Worm (Caenorhabditis elegans): Measurements from ENCODE around the gene F14H3.4.
A peak's percentile ranks its signal among the peaks of the same experiment; 100 is the strongest.

F14H3.4 gene

DNA sequence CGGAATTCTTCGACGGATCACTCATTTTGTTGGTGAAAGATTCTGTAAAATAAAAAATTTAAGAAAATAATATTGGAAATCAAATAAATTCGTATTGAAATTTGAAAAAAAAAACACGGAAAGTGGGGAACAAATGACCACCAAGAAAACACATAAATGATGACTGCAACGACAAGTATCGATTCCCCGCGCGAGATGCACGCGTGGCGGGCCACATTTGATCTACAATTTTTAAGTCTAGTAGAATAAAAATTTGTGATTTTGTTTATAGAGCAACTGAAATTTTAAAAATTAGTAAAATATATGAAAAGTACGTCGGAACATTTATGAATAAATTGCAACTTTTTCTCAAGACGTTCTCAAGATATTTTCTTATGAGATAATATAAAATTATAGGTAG is at the start of gene F14H3.4:
F14H3.4 (minus strand) TSS at position 42 of the 400 bp plus-strand sequence.
- TF ChIP-seq ctbp-1 (GFP tag; IDR thresholded peaks at IDR 0.05) (no peak), mdt-29 (GFP tag; IDR thresholded peaks at IDR 0.05) (no peak), lin-39 (tag; optimal IDR thresholded peaks at IDR 0.05) (no peak), attf-4 (tag; optimal IDR thresholded peaks at IDR 0.05) (no peak), ceh-44 (GFP tag; IDR thresholded peaks at IDR 0.05) (no peak), zip-11 (GFP tag; IDR thresholded peaks at IDR 0.05) (no peak)

DNA sequence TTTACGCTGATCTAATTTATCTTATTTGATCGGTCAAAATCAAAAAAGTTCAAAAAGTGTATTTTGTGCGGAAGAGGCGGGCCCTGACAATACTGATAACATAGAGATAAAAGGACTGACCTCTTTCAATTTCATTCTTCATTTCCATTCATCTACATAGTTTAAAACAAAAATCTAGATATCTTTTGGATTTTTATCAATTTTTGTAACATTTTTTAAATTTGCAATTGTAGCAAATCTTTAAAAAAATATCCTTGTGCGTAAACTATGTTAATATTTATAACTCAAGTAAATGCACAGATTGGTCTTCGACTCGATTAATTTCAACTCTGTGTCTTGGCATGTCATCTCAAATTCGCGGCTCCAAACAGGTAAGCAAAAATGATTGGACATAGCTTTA is 48.7 kb upstream of the F14H3.4 start, which contains the start of gene argk-1:
argk-1 (plus strand) TSS at position 301 of the 400 bp plus-strand sequence.
- TF ChIP-seq set-16 (GFP tag; IDR thresholded peaks at IDR 0.05) (no peak), nhr-28 (tag; optimal IDR thresholded peaks at IDR 0.05) (no peak), lin-15B (tag; optimal IDR thresholded peaks at IDR 0.05) (no peak), zfp-2 (tag; optimal IDR thresholded peaks at IDR 0.05) (no peak), nhr-111 (GFP tag; optimal IDR thresholded peaks at IDR 0.05) (no peak), dmd-8 (GFP tag; IDR thresholded peaks at IDR 0.05) (no peak), daf-8 (GFP tag; IDR thresholded peaks at IDR 0.05) (no peak), hmg-1.1 (GFP tag; IDR thresholded peaks at IDR 0.05) (no peak), madf-9 (GFP tag; conservative IDR thresholded peaks at IDR 0.05) (no peak), duxl-1 (tag; optimal IDR thresholded peaks at IDR 0.05; ENCODE audit: poor library complexity) (no peak), nhr-237 (tag; optimal IDR thresholded peaks at IDR 0.05) (no peak), lin-29 (GFP tag; IDR thresholded peaks at IDR 0.05) (no peak), mdl-1 (tag; optimal IDR thresholded peaks at IDR 0.05) (no peak), lin-13 (GFP tag; optimal IDR thresholded peaks at IDR 0.05) (no peak), cey-2 (tag; optimal IDR thresholded peaks at IDR 0.05; ENCODE audit: borderline replicate concordance, insufficient read depth) (no peak), zip-11 (GFP tag; IDR thresholded peaks at IDR 0.05) (no peak), unc-39 (tag; optimal IDR thresholded peaks at IDR 0.05) (no peak), ZK337.2 (GFP tag; IDR thresholded peaks at IDR 0.05) (no peak), lsy-2 (tag; optimal IDR thresholded peaks at IDR 0.05) (no peak)

DNA sequence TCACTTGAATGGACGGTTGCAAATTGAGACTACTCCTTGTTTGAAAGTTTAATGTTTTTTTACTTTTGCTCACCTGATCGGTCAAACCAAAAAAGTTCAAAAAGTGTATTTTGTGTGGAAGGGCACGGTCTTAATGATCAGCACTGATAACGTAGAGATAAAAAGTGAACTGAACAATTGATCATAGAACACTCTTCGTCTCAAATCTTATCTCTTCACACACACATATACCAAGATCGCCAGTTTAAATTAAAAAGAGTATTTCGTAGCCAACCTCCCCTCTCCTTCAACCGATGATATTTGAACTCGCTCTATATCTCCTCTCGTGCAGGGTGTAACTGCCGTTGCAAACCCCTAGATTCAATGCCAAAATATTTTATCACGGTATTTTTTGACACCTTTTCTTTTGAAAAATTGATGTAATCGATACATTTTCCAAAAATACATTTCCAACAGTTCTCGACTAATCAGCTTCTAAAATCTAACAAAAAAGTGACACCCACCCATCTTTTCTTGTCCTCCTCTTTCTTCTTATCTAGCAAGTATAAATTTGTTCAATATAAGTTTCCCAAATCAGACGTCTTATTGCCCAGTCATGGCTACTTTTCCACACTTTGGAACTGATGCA is 45.3 kb upstream of the F14H3.4 start, which contains the start of gene cth-1:
cth-1 (plus strand) TSS at position 578 of the 628 bp plus-strand sequence.
- TF ChIP-seq zip-2 (tag; optimal IDR thresholded peaks at IDR 0.05): no peak
- TF ChIP-seq mdt-29 (GFP tag; IDR thresholded peaks at IDR 0.05): no peak
- peak; percentile 63 for TF ChIP-seq aha-1 (tag)
- TF ChIP-seq hlh-30 (tag; optimal IDR thresholded peaks at IDR 0.05; ENCODE audit: insufficient read depth): peak; percentile 32
- TF ChIP-seq T20F7.1 (GFP tag; optimal IDR thresholded peaks at IDR 0.05): no peak
- no peak for TF ChIP-seq mxl-3 (GFP tag; optimal IDR thresholded peaks at IDR 0.05)
- no peak for TF ChIP-seq daf-16 (GFP tag; optimal IDR thresholded peaks at IDR 0.05)
- peak; percentile 50 for TF ChIP-seq daf-16 (tag; optimal IDR thresholded peaks at IDR 0.05)
- peak; percentile 69 for TF ChIP-seq dmd-6 (GFP tag; IDR thresholded peaks at IDR 0.05)
- no peak for TF ChIP-seq unc-39 (tag; optimal IDR thresholded peaks at IDR 0.05)
- peak in 1 of 2 experiments; percentile 27 for TF ChIP-seq unc-62 (GFP tag; optimal IDR thresholded peaks at IDR 0.05 in 1 of 2)
- TF ChIP-seq unc-62 (tag; optimal IDR thresholded peaks at IDR 0.05): no peak
- no peak for TF ChIP-seq mdl-1 (tag; optimal IDR thresholded peaks at IDR 0.05)
- TF ChIP-seq dve-1 (tag; optimal IDR thresholded peaks at IDR 0.05; ENCODE audit: insufficient read depth): peak; percentile 66
- no peak for TF ChIP-seq Y48G9A.11 (GFP tag; IDR thresholded peaks at IDR 0.05)
- peak; percentile 74 for TF ChIP-seq nhr-48 (tag; optimal IDR thresholded peaks at IDR 0.05)
- TF ChIP-seq lin-38 (GFP tag; IDR thresholded peaks at IDR 0.05): no peak
- TF ChIP-seq hlh-11 (tag; optimal IDR thresholded peaks at IDR 0.05): peak; percentile 27
- TF ChIP-seq nhr-28 (tag; optimal IDR thresholded peaks at IDR 0.05): peak; percentile 97
- no peak for TF ChIP-seq unc-130 (GFP tag; optimal IDR thresholded peaks at IDR 0.05)
- TF ChIP-seq ZK546.5 (tag; optimal IDR thresholded peaks at IDR 0.05): no peak
- TF ChIP-seq pqm-1 (tag; optimal IDR thresholded peaks at IDR 0.05): peak; percentile 64
